Worm (Caenorhabditis elegans) whole organism, late embryonic: Measurements from ENCODE around the gene Y45G5AM.7.
A peak's percentile ranks its signal among the peaks of the same experiment; 100 is the strongest.

Source experiments
- C08G9.2 ChIP-seq: sonication (generic microtip); optimal IDR thresholded peaks from 2 replicates; lab custom pipeline; 2016; ENCODE audit warnings: mild to moderate bottlenecking, missing genetic modification characterization, moderate library complexity, missing compliant biosample characterization
- K02D7.2 ChIP-seq: sonication (generic microtip); optimal IDR thresholded peaks from 2 replicates; lab custom pipeline; 2017; ENCODE audit warnings: mild to moderate bottlenecking, missing genetic modification characterization, missing compliant biosample characterization
- Y22D7AL.16 ChIP-seq: sonication (generic microtip); optimal IDR thresholded peaks from 2 replicates; lab custom pipeline; 2016; ENCODE audit warnings: missing genetic modification characterization, missing compliant biosample characterization
- ama-1 ChIP-seq: fragments of 150-350 bp; optimal IDR thresholded peaks from 2 replicates; lab custom pipeline; 2014
- ceh-18 ChIP-seq: sonication (generic microtip); optimal IDR thresholded peaks from 2 replicates; lab custom pipeline; 2016; ENCODE audit warnings: missing genetic modification characterization, missing compliant biosample characterization
- ceh-2 ChIP-seq: sonication (generic microtip); optimal IDR thresholded peaks from 2 replicates; lab custom pipeline; 2016; ENCODE audit warnings: missing genotype, missing genetic modification characterization, missing compliant biosample characterization
- ceh-24 ChIP-seq: sonication (generic microtip); optimal IDR thresholded peaks from 2 replicates; lab custom pipeline; 2016; ENCODE audit warnings: mild to moderate bottlenecking, missing genetic modification characterization, missing compliant biosample characterization
- ceh-31 ChIP-seq: sonication (generic microtip); optimal IDR thresholded peaks from 2 replicates; lab custom pipeline; 2016; ENCODE audit warnings: missing genetic modification characterization, missing compliant biosample characterization
- ceh-34 ChIP-seq: sonication (generic microtip); optimal IDR thresholded peaks from 2 replicates; lab custom pipeline; 2016; ENCODE audit warnings: mild to moderate bottlenecking, missing genetic modification characterization, missing compliant biosample characterization
- ceh-9 ChIP-seq: sonication (generic microtip); optimal IDR thresholded peaks from 2 replicates; lab custom pipeline; 2016; ENCODE audit warnings: mild to moderate bottlenecking, missing genetic modification characterization, inconsistent platforms, missing compliant biosample characterization
- dve-1 ChIP-seq: sonication (generic microtip); optimal IDR thresholded peaks from 2 replicates; lab custom pipeline; 2017; ENCODE audit warnings: antibody characterized with exemption, mild to moderate bottlenecking, missing genetic modification characterization, missing compliant biosample characterization
- elt-2 ChIP-seq: sonication (generic microtip); optimal IDR thresholded peaks from 2 replicates; lab custom pipeline; 2016; ENCODE audit warnings: missing genetic modification reagents, missing genetic modification characterization, missing compliant biosample characterization
- eyg-1 ChIP-seq: sonication (generic microtip); optimal IDR thresholded peaks from 2 replicates; lab custom pipeline; 2016; ENCODE audit warnings: missing genotype, missing genetic modification characterization, missing compliant biosample characterization
- fax-1 ChIP-seq: sonication (generic microtip); optimal IDR thresholded peaks from 2 replicates; lab custom pipeline; 2016; ENCODE audit warnings: missing genotype, missing genetic modification characterization, missing compliant biosample characterization
- fkh-6 ChIP-seq: sonication (generic microtip); optimal IDR thresholded peaks from 2 replicates; lab custom pipeline; 2016; ENCODE audit warnings: missing genetic modification characterization, missing compliant biosample characterization
- gmeb-2 ChIP-seq: sonication (generic microtip); optimal IDR thresholded peaks from 2 replicates; lab custom pipeline; 2016; ENCODE audit warnings: missing genetic modification characterization, inconsistent platforms, missing compliant biosample characterization
- hlh-13 ChIP-seq: fragments of 200-800 bp; sonication (Bioruptor generic); optimal IDR thresholded peaks from 2 replicates; lab custom pipeline; 2018; ENCODE audit warnings: mild to moderate bottlenecking, missing genetic modification characterization, missing compliant biosample characterization
- hlh-30 ChIP-seq: sonication (generic microtip); optimal IDR thresholded peaks from 2 replicates; lab custom pipeline; 2017; ENCODE audit warnings: antibody characterized with exemption, missing genetic modification characterization, missing compliant biosample characterization; ENCODE audit not compliant: insufficient read depth
- lin-11 ChIP-seq: fragments of 200-800 bp; sonication (Bioruptor generic); optimal IDR thresholded peaks from 2 replicates; lab custom pipeline; 2018; ENCODE audit warnings: mild to moderate bottlenecking, missing genetic modification characterization, missing compliant biosample characterization
- nfya-1 ChIP-seq: sonication (generic microtip); optimal IDR thresholded peaks from 2 replicates; lab custom pipeline; 2017; ENCODE audit warnings: missing genetic modification characterization, mild to moderate bottlenecking, missing compliant biosample characterization, antibody characterized with exemption, moderate library complexity
- npax-4 ChIP-seq: sonication (generic microtip); optimal IDR thresholded peaks from 2 replicates; lab custom pipeline; 2016; ENCODE audit warnings: missing genetic modification characterization, missing compliant biosample characterization
- odd-2 ChIP-seq: sonication (generic microtip); optimal IDR thresholded peaks from 2 replicates; lab custom pipeline; 2017; ENCODE audit warnings: antibody characterized with exemption, mild to moderate bottlenecking, missing genetic modification characterization, missing compliant biosample characterization
- pha-2 ChIP-seq: sonication (generic microtip); optimal IDR thresholded peaks from 2 replicates; lab custom pipeline; 2017; ENCODE audit warnings: mild to moderate bottlenecking, missing genetic modification characterization, missing compliant biosample characterization
- pqm-1 ChIP-seq: sonication (generic microtip); optimal IDR thresholded peaks from 2 replicates; lab custom pipeline; 2016; ENCODE audit warnings: missing genetic modification characterization, missing compliant biosample characterization
- pros-1 ChIP-seq: fragments of 150-350 bp; optimal IDR thresholded peaks from 2 replicates; lab custom pipeline; 2014; ENCODE audit warnings: missing biosample characterization, missing genetic modification reagents, missing genetic modification characterization
- ref-2 ChIP-seq: sonication (generic microtip); optimal IDR thresholded peaks from 2 replicates; lab custom pipeline; 2016; ENCODE audit warnings: missing genetic modification characterization, missing compliant biosample characterization
- sox-2 ChIP-seq: fragments of 200-800 bp; sonication (Bioruptor generic); IDR thresholded peaks from 2 replicates; pipeline ENCODE4 v1.3.6; 2022; ENCODE audit warnings: missing genetic modification reagents, missing genetic modification characterization, missing compliant biosample characterization
- sox-4 ChIP-seq: sonication (generic microtip); optimal IDR thresholded peaks from 2 replicates; lab custom pipeline; 2017; ENCODE audit warnings: mild to moderate bottlenecking, missing genetic modification characterization, inconsistent platforms, missing compliant biosample characterization
- tbx-2 ChIP-seq: sonication (generic microtip); optimal IDR thresholded peaks from 2 replicates; lab custom pipeline; 2016; ENCODE audit warnings: missing genetic modification characterization, missing compliant biosample characterization
- tbx-7 ChIP-seq: sonication (generic microtip); optimal IDR thresholded peaks from 2 replicates; lab custom pipeline; 2016; ENCODE audit warnings: missing genotype, missing genetic modification characterization, missing compliant biosample characterization
- unc-42 ChIP-seq: sonication (generic microtip); optimal IDR thresholded peaks from 2 replicates; lab custom pipeline; 2016; ENCODE audit warnings: missing genotype, missing genetic modification characterization, missing compliant biosample characterization
- unc-55 ChIP-seq: sonication (generic microtip); optimal IDR thresholded peaks from 2 replicates; lab custom pipeline; 2017; ENCODE audit warnings: missing biosample characterization, missing genetic modification reagents, missing genetic modification characterization

The Y45G5AM.7 gene

ce11 chrV:4192688-4193471, 22.8 kb upstream of the Y45G5AM.7 start:
- TF ChIP-seq sox-2 (GFP tag; lab: Robert Waterston, UW), result peak; percentile 21; the same call in 1 of the 2 replicates
- TF ChIP-seq ceh-18 (tag; lab: Kevin White, UChicago), result peak; percentile 4
- TF ChIP-seq unc-42 (tag; lab: Kevin White, UChicago), result peak; percentile 74
- no peak for TF ChIP-seq tbx-7 (tag; lab: Kevin White, UChicago)
- TF ChIP-seq pha-2 (tag; lab: Kevin White, UChicago), result no peak
- TF ChIP-seq pqm-1 (tag; lab: Kevin White, UChicago), result no peak
- no peak for TF ChIP-seq eyg-1 (tag; lab: Kevin White, UChicago)
- no peak for TF ChIP-seq ama-1 (lab: Kevin White, UChicago)
- TF ChIP-seq lin-11 (tag; lab: Kevin White, UChicago), result no peak
- peak; percentile 10 for TF ChIP-seq fax-1 (tag; lab: Kevin White, UChicago)
- no peak for TF ChIP-seq fkh-6 (tag; lab: Kevin White, UChicago)
- TF ChIP-seq tbx-2 (tag; lab: Kevin White, UChicago), result peak; percentile 10
- TF ChIP-seq ceh-24 (tag; lab: Kevin White, UChicago), result no peak
- no peak for TF ChIP-seq odd-2 (tag; lab: Kevin White, UChicago)
- peak; percentile 10 for TF ChIP-seq ceh-34 (tag; lab: Kevin White, UChicago)
- no peak for TF ChIP-seq gmeb-2 (tag; lab: Kevin White, UChicago)
- TF ChIP-seq dve-1 (tag; lab: Kevin White, UChicago), result no peak
- TF ChIP-seq Y22D7AL.16 (tag; lab: Kevin White, UChicago), result no peak
- TF ChIP-seq K02D7.2 (tag; lab: Kevin White, UChicago), result no peak
- TF ChIP-seq nfya-1 (tag; lab: Kevin White, UChicago), result peak; percentile 38
- TF ChIP-seq pros-1 (tag; lab: Kevin White, UChicago), result no peak
- peak; percentile 73 for TF ChIP-seq ceh-31 (tag; lab: Kevin White, UChicago)
- TF ChIP-seq C08G9.2 (tag; lab: Kevin White, UChicago), result peak; percentile 11
- no peak for TF ChIP-seq ceh-2
- TF ChIP-seq unc-55 (GFP tag; lab: Kevin White, UChicago), result peak; percentile 19

ce11 chrV:4190232-4190631, 20.2 kb upstream of the Y45G5AM.7 start:
- TF ChIP-seq sox-4, result no peak
- no peak for TF ChIP-seq ceh-9 (tag; lab: Kevin White, UChicago)
- TF ChIP-seq pros-1 (tag; lab: Kevin White, UChicago), result no peak
- TF ChIP-seq npax-4 (tag; lab: Kevin White, UChicago), result no peak

- TF ChIP-seq pros-1 (tag; lab: Kevin White, UChicago), result no peak
- TF ChIP-seq pha-2 (tag; lab: Kevin White, UChicago), result no peak
- no peak for TF ChIP-seq hlh-30 (tag; lab: Kevin White, UChicago)
- TF ChIP-seq elt-2, result no peak
Observed at ce11 chrV:4189618-4190017, 19.6 kb upstream of the Y45G5AM.7 start.

DNA sequence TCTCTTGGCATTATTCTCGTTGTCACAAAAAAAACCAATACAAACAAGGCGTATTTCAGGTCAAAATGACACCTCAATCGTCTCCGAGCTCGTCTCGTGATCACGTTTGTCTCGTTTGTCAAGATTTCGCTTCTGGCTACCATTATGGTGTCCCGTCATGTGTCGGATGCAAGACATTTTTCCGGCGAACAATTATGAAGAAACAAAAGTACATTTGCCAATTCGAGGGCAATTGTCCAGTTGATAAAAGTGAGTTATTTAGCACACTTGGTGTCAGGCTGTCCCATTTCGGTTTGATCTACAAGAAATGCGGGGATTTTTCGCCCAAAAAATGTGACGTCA, 17.1 kb upstream of the Y45G5AM.7 start, which contains the start of gene nhr-114:
nhr-114 (plus strand) TSS at position 59 of the 342 bp plus-strand sequence.
- TF ChIP-seq ref-2 (tag; lab: Kevin White, UChicago) (no peak), hlh-13 (no peak), hlh-30 (tag; lab: Kevin White, UChicago) (peak; percentile 22)
